Fruit fly (Drosophila melanogaster) whole organism, pupa: ENCODE measurements around the gene aph-1.

Source experiments
- CG13204 ChIP-seq: fragments of 200-800 bp; sonication (Bioruptor generic); optimal IDR thresholded peaks from 2 replicates; lab custom pipeline; 2018; ENCODE audit warnings: missing biosample characterization, mild to moderate bottlenecking, missing genetic modification characterization, moderate library complexity
- EcR ChIP-seq: fragments of 200-800 bp; sonication (Bioruptor generic); optimal IDR thresholded peaks from 3 replicates; lab custom pipeline; 2019; ENCODE audit warnings: missing biosample characterization, missing genetic modification characterization, mild to moderate bottlenecking, moderate library complexity, missing genetic modification reagents
- Snoo ChIP-seq: fragments of 200-800 bp; sonication (Bioruptor generic); optimal IDR thresholded peaks from 3 replicates; lab custom pipeline; 2017; ENCODE audit warnings: missing biosample characterization, mild to moderate bottlenecking, missing genetic modification characterization, inconsistent platforms
- gl ChIP-seq: fragments of 200-800 bp; sonication (Bioruptor generic); optimal IDR thresholded peaks from 2 replicates; lab custom pipeline; 2018; ENCODE audit warnings: missing biosample characterization, mild to moderate bottlenecking, missing genetic modification characterization
- rn ChIP-seq: fragments of 200-800 bp; sonication (Bioruptor generic); IDR thresholded peaks from 2 replicates; pipeline ENCODE4 v1.3.6; 2022; ENCODE audit warnings: missing biosample characterization, missing genetic modification characterization

- TF ChIP-seq EcR (peak; percentile 58), CG13204 (GFP tag; lab: Kevin White, UChicago) (peak; percentile 93), rn (GFP tag; lab: Robert Waterston, UW) (no peak), Snoo (peak; percentile 73), gl (tag; lab: Kevin White, UChicago) (peak; percentile 97)
Observed at dm6 chr2L:2769476-2770185, 3.6 kb downstream of the aph-1 start, which contains the start of the genes colt and HINT1.
